Fruit fly (Drosophila melanogaster): ENCODE measurements around the gene CG13084.

DNA sequence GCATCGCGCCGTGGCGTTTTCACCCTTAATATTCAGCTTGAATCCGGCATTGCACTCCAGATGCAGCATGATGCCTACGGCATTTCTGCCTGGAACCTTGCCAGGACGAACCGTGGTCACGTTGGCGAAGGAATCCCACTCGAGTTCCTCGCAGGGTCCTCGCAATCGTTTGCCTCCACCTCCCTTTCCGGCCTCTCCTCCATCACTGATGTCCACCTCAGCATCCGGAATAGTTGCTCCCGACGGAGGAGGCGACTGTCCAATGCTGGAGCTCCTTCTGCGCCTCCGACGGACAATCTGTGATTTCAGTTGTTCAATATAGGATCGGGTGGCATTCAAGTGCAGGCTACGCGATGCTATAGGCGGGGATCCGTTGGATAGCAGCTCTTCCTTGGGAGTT lies 27.5 kb downstream of the CG13084 start:
- no peak for TF ChIP-seq CG8478 (optimal IDR thresholded peaks at IDR 0.05)
- TF ChIP-seq CTCF (optimal IDR thresholded peaks at IDR 0.05) = no peak
